Worm (Caenorhabditis elegans): ENCODE data around the gene Y80D4G.2.

- TF ChIP-seq fos-1 (tag; optimal IDR thresholded peaks at IDR 0.05) (no peak), nhr-12 (tag; optimal IDR thresholded peaks at IDR 0.05) (no peak), unc-62 (GFP tag; optimal IDR thresholded peaks at IDR 0.05) (no peak), ztf-11 (tag; optimal IDR thresholded peaks at IDR 0.05) (no peak), skn-1 (tag; optimal IDR thresholded peaks at IDR 0.05) (no peak), ceh-82 (tag; optimal IDR thresholded peaks at IDR 0.05) (no peak), daf-12 (tag; optimal IDR thresholded peaks at IDR 0.05) (no peak), mdl-1 (tag; optimal IDR thresholded peaks at IDR 0.05) (no peak), ZK546.5 (tag; optimal IDR thresholded peaks at IDR 0.05) (no peak), aly-2 (tag; optimal IDR thresholded peaks at IDR 0.05) (no peak), tbx-2 (tag; optimal IDR thresholded peaks at IDR 0.05) (no peak), sea-2 (GFP tag; optimal IDR thresholded peaks at IDR 0.05) (no peak)
Observed at ce11 chrIII:7545189-7545588, 49.2 kb downstream of the Y80D4G.2 start.
